Fruit fly (Drosophila melanogaster) S2 (cell line): ENCODE measurements around the gene Pka-R1.

Experiments
- CG8478 ChIP-seq: fragments of >200 bp; optimal IDR thresholded peaks from 2 replicates; lab custom pipeline; 2018
- CTCF ChIP-seq, 2 experiments: fragments of >200 bp; optimal IDR thresholded peaks; 2 replicates each; lab custom pipeline; 2018

DNA sequence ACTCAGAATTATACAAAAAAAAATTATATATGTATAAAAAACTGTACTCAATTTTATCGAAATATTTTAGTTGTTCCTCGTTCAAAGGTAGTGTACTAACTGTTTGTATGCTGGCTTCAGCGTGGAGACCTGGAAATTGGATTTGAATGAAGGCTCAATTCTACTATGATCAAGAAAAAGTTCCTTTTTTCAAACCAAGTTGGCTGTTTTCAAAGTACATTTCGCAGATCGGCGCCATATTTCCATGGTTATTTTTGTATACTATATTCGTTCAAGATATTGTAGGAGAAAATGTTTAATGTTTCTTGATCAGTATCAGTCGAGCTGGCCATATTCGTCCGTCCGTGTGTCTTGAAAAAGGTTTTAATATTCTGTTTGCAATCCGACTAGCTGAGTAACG, 2.0 kb downstream of the Pka-R1 start, which contains the start of gene Mst77F:
- TF ChIP-seq CTCF (optimal IDR thresholded peaks at IDR 0.05; lab: Kevin White, UChicago) (no peak), CG8478 (lab: Kevin White, UChicago) (no peak)
